Worm (Caenorhabditis elegans) whole organism, young adult: Measurements from ENCODE around the gene hpl-1.
A peak's percentile ranks its signal among the peaks of the same experiment; 100 is the strongest.

Experiments
- B0261.1 ChIP-seq: sonication (generic microtip); optimal IDR thresholded peaks from 2 replicates; lab custom pipeline; 2016; ENCODE audit warnings: mild to moderate bottlenecking, missing genetic modification characterization, moderate library complexity, missing compliant biosample characterization
- C17E4.6 ChIP-seq: fragments of 200-800 bp; sonication (Bioruptor generic); IDR thresholded peaks from 2 replicates; pipeline ENCODE4 v1.3.6; 2022; ENCODE audit warnings: missing genetic modification reagents, missing genetic modification characterization, missing compliant biosample characterization
- D2030.7 ChIP-seq: fragments of 200-800 bp; sonication (Bioruptor generic); IDR thresholded peaks from 2 replicates; pipeline ENCODE4 v1.3.6; 2022; ENCODE audit warnings: missing genetic modification reagents, missing genetic modification characterization, missing compliant biosample characterization
- F39B2.1 ChIP-seq: fragments of 200-800 bp; sonication (Bioruptor generic); IDR thresholded peaks from 2 replicates; pipeline ENCODE4 v1.3.6; 2022; ENCODE audit warnings: missing genetic modification reagents, missing genetic modification characterization, missing compliant biosample characterization
- F49E8.2 ChIP-seq: sonication (generic microtip); optimal IDR thresholded peaks from 3 replicates; lab custom pipeline; 2017; ENCODE audit warnings: missing genetic modification characterization, mild to moderate bottlenecking, missing compliant biosample characterization, antibody characterized with exemption, moderate library complexity; ENCODE audit not compliant: insufficient read depth
- F57A8.1 ChIP-seq: fragments of 200-800 bp; sonication (Bioruptor generic); optimal IDR thresholded peaks from 2 replicates; lab custom pipeline; 2018; ENCODE audit warnings: mild to moderate bottlenecking, missing genetic modification characterization, moderate library complexity, missing compliant biosample characterization
- F57C9.4 ChIP-seq: sonication (generic microtip); optimal IDR thresholded peaks from 2 replicates; lab custom pipeline; 2017; ENCODE audit warnings: mild to moderate bottlenecking, missing genetic modification characterization, missing compliant biosample characterization
- K12H6.12 ChIP-seq: fragments of 200-800 bp; sonication (Bioruptor generic); optimal IDR thresholded peaks from 2 replicates; lab custom pipeline; 2018; ENCODE audit warnings: mild to moderate bottlenecking, missing genetic modification characterization, missing compliant biosample characterization
- T07F8.4 ChIP-seq: sonication (generic microtip); optimal IDR thresholded peaks from 2 replicates; lab custom pipeline; 2016; ENCODE audit warnings: mild to moderate bottlenecking, missing genetic modification characterization, moderate library complexity, missing compliant biosample characterization
- Y53F4B.3 ChIP-seq: fragments of 200-800 bp; sonication (Bioruptor generic); IDR thresholded peaks from 2 replicates; pipeline ENCODE4 v1.3.6; 2022; ENCODE audit warnings: missing genetic modification reagents, missing genetic modification characterization, missing compliant biosample characterization
- Y67H2A.10 ChIP-seq: fragments of 200-800 bp; sonication (Bioruptor generic); conservative IDR thresholded peaks from 2 replicates; pipeline ENCODE4 v1.3.6; 2022; ENCODE audit warnings: missing genetic modification reagents, missing genetic modification characterization, missing compliant biosample characterization
- ZK185.1 ChIP-seq: sonication (generic microtip); optimal IDR thresholded peaks from 2 replicates; lab custom pipeline; 2016; ENCODE audit warnings: mild to moderate bottlenecking, missing genetic modification characterization, missing compliant biosample characterization; ENCODE audit not compliant: poor library complexity, severe bottlenecking
- atf-7 ChIP-seq: sonication (generic microtip); optimal IDR thresholded peaks from 2 replicates; lab custom pipeline; 2017; ENCODE audit warnings: mild to moderate bottlenecking, missing genetic modification characterization, missing compliant biosample characterization
- attf-5 ChIP-seq: fragments of 200-800 bp; sonication (Bioruptor generic); optimal IDR thresholded peaks from 2 replicates; lab custom pipeline; 2018; ENCODE audit warnings: mild to moderate bottlenecking, missing genetic modification characterization, missing compliant biosample characterization
- cebp-1 ChIP-seq, 2 experiments: fragments of 200-800 bp in 1 of 2; sonication (Bioruptor generic) in 1 of 2; sonication (generic microtip) in 1 of 2; IDR thresholded peaks in 1 of 2; optimal IDR thresholded peaks in 1 of 2; 2 replicates each; pipeline versions ENCODE4 v1.3.6 to Lab custom; 2017 to 2022; ENCODE audit warnings: missing compliant biosample characterization in 2 of 2, missing genetic modification characterization in 2 of 2, mild to moderate bottlenecking in 1 of 2, missing genetic modification reagents in 1 of 2, moderate library complexity in 1 of 2
- ceh-100 ChIP-seq: fragments of 200-800 bp; sonication (Bioruptor generic); IDR thresholded peaks from 2 replicates; pipeline ENCODE4 v1.3.6; 2022; ENCODE audit warnings: missing genetic modification reagents, missing genetic modification characterization, missing compliant biosample characterization
- ceh-79 ChIP-seq: sonication (generic microtip); optimal IDR thresholded peaks from 2 replicates; lab custom pipeline; 2017; ENCODE audit warnings: mild to moderate bottlenecking, missing genetic modification characterization, missing compliant biosample characterization
- ceh-91 ChIP-seq: fragments of 200-800 bp; sonication (Bioruptor generic); IDR thresholded peaks from 2 replicates; pipeline ENCODE4 v1.3.6; 2022; ENCODE audit warnings: missing genetic modification reagents, missing genetic modification characterization, missing compliant biosample characterization
- chd-7 ChIP-seq: sonication (generic microtip); optimal IDR thresholded peaks from 2 replicates; lab custom pipeline; 2016; ENCODE audit warnings: mild to moderate bottlenecking, missing genetic modification characterization, moderate library complexity, missing compliant biosample characterization
- die-1 ChIP-seq: sonication (generic microtip); optimal IDR thresholded peaks from 2 replicates; lab custom pipeline; 2016; ENCODE audit warnings: missing genotype, mild to moderate bottlenecking, missing genetic modification characterization, missing compliant biosample characterization
- efl-1 ChIP-seq: fragments of 150-350 bp; optimal IDR thresholded peaks from 2 replicates; lab custom pipeline; 2014; ENCODE audit warnings: missing biosample characterization, missing genetic modification reagents, missing genetic modification characterization
- egl-18 ChIP-seq: fragments of 200-800 bp; sonication (Bioruptor generic); IDR thresholded peaks from 2 replicates; pipeline ENCODE4 v1.3.6; 2022; ENCODE audit warnings: missing genetic modification reagents, missing genetic modification characterization, missing compliant biosample characterization
- fkh-3 ChIP-seq: sonication (generic microtip); optimal IDR thresholded peaks from 2 replicates; lab custom pipeline; 2016; ENCODE audit warnings: mild to moderate bottlenecking, missing genetic modification characterization, missing compliant biosample characterization
- him-1 ChIP-seq: sonication (generic microtip); optimal IDR thresholded peaks from 2 replicates; lab custom pipeline; 2016; ENCODE audit warnings: missing genotype, missing genetic modification reagents, missing genetic modification characterization, missing compliant biosample characterization
- hmg-1.2 ChIP-seq: fragments of 200-800 bp; sonication (Bioruptor generic); IDR thresholded peaks from 2 replicates; pipeline ENCODE4 v1.3.6; 2022; ENCODE audit warnings: missing genetic modification reagents, missing genetic modification characterization, missing compliant biosample characterization
- hsf-1 ChIP-seq: fragments of 200-800 bp; sonication (Bioruptor generic); IDR thresholded peaks from 2 replicates; pipeline ENCODE4 v1.3.6; 2022; ENCODE audit warnings: missing genetic modification reagents, missing genetic modification characterization, missing compliant biosample characterization
- let-526 ChIP-seq: fragments of 200-800 bp; sonication (Bioruptor generic); IDR thresholded peaks from 2 replicates; pipeline ENCODE4 v1.3.6; 2022; ENCODE audit warnings: missing genetic modification reagents, missing genetic modification characterization, missing compliant biosample characterization
- let-607 ChIP-seq, 2 experiments: fragments of 200-800 bp in 1 of 2; sonication (Bioruptor generic) in 1 of 2; sonication (generic microtip) in 1 of 2; optimal IDR thresholded peaks; 2 replicates each; lab custom pipeline; 2016 to 2018; ENCODE audit warnings: mild to moderate bottlenecking in 2 of 2, missing compliant biosample characterization in 2 of 2, missing genetic modification characterization in 2 of 2, moderate library complexity in 2 of 2, missing genotype in 1 of 2
- lin-26 ChIP-seq: fragments of 200-800 bp; sonication (Bioruptor generic); IDR thresholded peaks from 2 replicates; pipeline ENCODE4 v1.3.6; 2022; ENCODE audit warnings: missing genetic modification reagents, missing genetic modification characterization, missing compliant biosample characterization
- lin-35 ChIP-seq, 3 experiments: fragments of 150-350 bp in 2 of 3; sonication (generic microtip) in 1 of 3; optimal IDR thresholded peaks; 2 replicates each; lab custom pipeline; 2014 to 2018; ENCODE audit warnings: missing biosample characterization in 3 of 3, missing genetic modification characterization in 3 of 3, missing genetic modification reagents in 3 of 3
- lsy-27 ChIP-seq: sonication (generic microtip); optimal IDR thresholded peaks from 2 replicates; lab custom pipeline; 2017; ENCODE audit warnings: missing genetic modification characterization, mild to moderate bottlenecking, missing compliant biosample characterization, antibody characterized with exemption, missing genotype, borderline replicate concordance; ENCODE audit not compliant: insufficient read depth
- mes-4 ChIP-seq: sonication (generic microtip); optimal IDR thresholded peaks from 2 replicates; lab custom pipeline; 2016; ENCODE audit warnings: missing genotype, missing genetic modification characterization, missing compliant biosample characterization
- nhr-120 ChIP-seq: fragments of 200-800 bp; sonication (Bioruptor generic); IDR thresholded peaks from 2 replicates; pipeline ENCODE4 v1.3.6; 2022; ENCODE audit warnings: missing genetic modification characterization, missing compliant biosample characterization
- nhr-179 ChIP-seq: sonication (generic microtip); optimal IDR thresholded peaks from 2 replicates; lab custom pipeline; 2016; ENCODE audit warnings: mild to moderate bottlenecking, missing genetic modification characterization, missing compliant biosample characterization
- nhr-27 ChIP-seq: fragments of 200-800 bp; sonication (Bioruptor generic); optimal IDR thresholded peaks from 2 replicates; lab custom pipeline; 2018; ENCODE audit warnings: mild to moderate bottlenecking, missing genetic modification characterization, moderate library complexity, missing compliant biosample characterization
- nhr-90 ChIP-seq: sonication (generic microtip); optimal IDR thresholded peaks from 2 replicates; lab custom pipeline; 2016; ENCODE audit warnings: missing genotype, mild to moderate bottlenecking, missing genetic modification characterization, missing compliant biosample characterization
- rec-8 ChIP-seq, 2 experiments: sonication (generic microtip); optimal IDR thresholded peaks; 2 replicates each; lab custom pipeline; 2016; ENCODE audit warnings: mild to moderate bottlenecking in 2 of 2, missing genetic modification characterization in 2 of 2, missing genetic modification reagents in 2 of 2, missing genotype in 2 of 2, missing biosample characterization in 1 of 2, missing compliant biosample characterization in 1 of 2, moderate library complexity in 1 of 2
- rpc-1 ChIP-seq, 2 experiments: fragments of 150-350 bp in 1 of 2; sonication (generic microtip) in 1 of 2; optimal IDR thresholded peaks; 2 replicates each; lab custom pipeline; 2014 to 2018; ENCODE audit warnings: missing biosample characterization in 1 of 2, missing genetic modification characterization in 1 of 2, missing genetic modification reagents in 1 of 2, missing genotype in 1 of 2
- sdz-38 ChIP-seq: sonication (generic microtip); optimal IDR thresholded peaks from 2 replicates; lab custom pipeline; 2016; ENCODE audit warnings: missing genotype, missing genetic modification characterization, missing compliant biosample characterization
- snpc-3.4 ChIP-seq: sonication (generic microtip); optimal IDR thresholded peaks from 2 replicates; lab custom pipeline; 2017; ENCODE audit warnings: missing genetic modification characterization, mild to moderate bottlenecking, missing compliant biosample characterization, antibody characterized with exemption, moderate library complexity, missing genotype, missing genetic modification reagents
- tbp1 ChIP-seq: fragments of 200-800 bp; sonication (Bioruptor generic); optimal IDR thresholded peaks from 2 replicates; lab custom pipeline; 2018; ENCODE audit warnings: mild to moderate bottlenecking, missing genetic modification characterization, missing compliant biosample characterization
- tbx-9 ChIP-seq: sonication (generic microtip); optimal IDR thresholded peaks from 2 replicates; lab custom pipeline; 2016; ENCODE audit warnings: borderline replicate concordance, missing genetic modification characterization, inconsistent platforms, missing compliant biosample characterization
- ztf-26 ChIP-seq: sonication (generic microtip); optimal IDR thresholded peaks from 2 replicates; lab custom pipeline; 2017; ENCODE audit warnings: missing genetic modification characterization, missing compliant biosample characterization
- ztf-3 ChIP-seq: fragments of 200-800 bp; sonication (Bioruptor generic); optimal IDR thresholded peaks from 2 replicates; lab custom pipeline; 2018; ENCODE audit warnings: mild to moderate bottlenecking, missing genetic modification characterization, missing compliant biosample characterization

The hpl-1 gene

DNA sequence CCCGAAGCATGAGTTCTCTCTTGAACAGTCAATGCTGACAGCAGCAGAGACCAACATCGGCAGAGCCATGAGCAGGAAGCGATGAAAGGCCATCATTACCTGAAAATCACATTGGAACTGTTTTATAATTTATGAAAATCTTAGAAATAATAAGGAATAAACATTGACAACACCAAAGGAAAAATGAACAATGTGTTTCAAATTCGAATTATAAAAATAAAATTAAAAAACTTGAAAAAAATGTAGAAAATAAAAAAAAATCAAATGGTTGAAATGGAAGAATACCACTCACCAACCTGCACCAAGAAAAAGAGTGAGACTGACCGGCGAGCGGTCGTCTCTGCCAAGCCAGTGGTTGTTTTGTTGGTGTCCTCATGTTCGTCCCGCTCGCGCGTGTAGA lies 45.3 kb downstream of the hpl-1 start, which contains the start of gene R04D3.3:
TSS of gene R04D3.3 (minus strand) at position 101 of the 400 bp plus-strand sequence.
- peak; percentile 61 for TF ChIP-seq efl-1 (GFP tag; lab: Kevin White, UChicago)
- TF ChIP-seq hmg-1.2: no peak
- no peak for TF ChIP-seq nhr-27 (tag; lab: Kevin White, UChicago)
- no peak for TF ChIP-seq nhr-90 (tag; lab: Kevin White, UChicago)
- no peak for TF ChIP-seq ceh-91 (GFP tag; lab: Robert Waterston, UW)
- TF ChIP-seq mes-4 (tag; lab: Kevin White, UChicago): no peak
- no peak for TF ChIP-seq egl-18
- no peak for TF ChIP-seq tbx-9
- TF ChIP-seq C17E4.6 (GFP tag; lab: Robert Waterston, UW): no peak
- no peak for TF ChIP-seq K12H6.12 (tag; lab: Kevin White, UChicago)
- TF ChIP-seq hsf-1: no peak
- no peak for TF ChIP-seq F49E8.2 (tag; lab: Kevin White, UChicago)
- no peak for TF ChIP-seq ztf-3 (GFP tag; lab: Kevin White, UChicago)
- no peak for TF ChIP-seq let-526 (GFP tag; lab: Robert Waterston, UW)
- 0 out of 2 replicates have a peak, but pooled peaks have one; percentile 22 for TF ChIP-seq D2030.7 (GFP tag; lab: Robert Waterston, UW)

DNA sequence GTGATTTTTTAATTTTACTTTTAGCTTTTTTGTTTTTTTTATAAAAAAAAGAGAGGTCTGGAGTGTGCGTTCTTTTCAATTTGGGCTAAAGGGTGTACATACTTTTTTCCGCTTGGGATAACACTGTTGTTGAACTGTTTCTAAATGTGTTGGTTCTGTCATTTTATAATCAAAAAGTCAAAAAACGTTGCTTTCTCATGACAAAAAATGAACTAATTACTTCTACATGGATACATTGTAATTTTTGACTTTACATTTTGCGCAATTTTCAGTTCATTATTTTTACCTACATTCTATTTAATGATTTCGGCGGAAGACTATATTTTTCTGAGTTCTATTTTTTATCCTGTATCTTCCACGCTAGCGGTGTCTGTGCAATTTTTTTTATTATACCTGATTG lies 46.3 kb downstream of the hpl-1 start, which contains the start of gene srd-38:
TSS of gene srd-38 (plus strand) at position 301 of the 400 bp plus-strand sequence.
- TF ChIP-seq F39B2.1 (GFP tag; lab: Robert Waterston, UW): no peak
- no peak for TF ChIP-seq let-607 (tag; optimal IDR thresholded peaks at IDR 0.05; lab: Kevin White, UChicago)
- TF ChIP-seq Y67H2A.10 (GFP tag; lab: Robert Waterston, UW): no peak
- no peak for TF ChIP-seq egl-18
- no peak for TF ChIP-seq chd-7 (tag; lab: Kevin White, UChicago)
- no peak for TF ChIP-seq F57C9.4 (tag; lab: Kevin White, UChicago)
- no peak for TF ChIP-seq ZK185.1
- TF ChIP-seq ztf-26 (tag; lab: Kevin White, UChicago): no peak

DNA sequence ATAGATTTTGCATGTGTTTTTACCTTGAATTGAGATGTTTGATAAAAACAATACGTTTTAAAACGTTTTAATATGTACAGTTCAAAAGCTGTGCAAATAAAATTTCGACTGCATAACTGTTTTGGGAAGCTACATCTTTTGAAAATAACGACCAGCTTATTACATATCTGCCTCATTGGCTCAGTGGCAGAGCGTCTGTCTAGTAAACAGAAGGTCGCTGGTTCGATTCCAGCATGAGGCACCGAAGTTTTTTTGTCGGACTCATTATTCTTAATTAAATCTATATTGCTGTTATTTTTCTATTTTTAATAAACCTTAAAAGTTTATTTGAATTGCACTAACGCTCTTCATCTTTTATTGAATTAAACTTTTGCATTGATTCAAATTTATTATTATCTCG lies 47.8 kb downstream of the hpl-1 start:
- TF ChIP-seq rpc-1 (optimal IDR thresholded peaks at IDR 0.05; lab: Kevin White, UChicago) (peak; percentile 79), rpc-1 (tag; optimal IDR thresholded peaks at IDR 0.05; lab: Kevin White, UChicago) (peak; percentile 94), nhr-120 (GFP tag; lab: Robert Waterston, UW) (no peak), lsy-27 (tag; lab: Kevin White, UChicago) (no peak), atf-7 (tag; lab: Kevin White, UChicago) (no peak), B0261.1 (tag; lab: Kevin White, UChicago) (peak; percentile 68), ztf-3 (GFP tag; lab: Kevin White, UChicago) (no peak), Y53F4B.3 (GFP tag; lab: Robert Waterston, UW) (no peak), cebp-1 (GFP tag; IDR thresholded peaks at IDR 0.05; lab: Robert Waterston, UW) (no peak), cebp-1 (tag; optimal IDR thresholded peaks at IDR 0.05; lab: Kevin White, UChicago) (no peak), snpc-3.4 (tag; lab: Kevin White, UChicago) (peak; percentile 35), ztf-26 (tag; lab: Kevin White, UChicago) (no peak), nhr-179 (tag; lab: Kevin White, UChicago) (peak; percentile 8), tbp1 (peak; percentile 83), sdz-38 (tag; lab: Kevin White, UChicago) (no peak), ceh-100 (GFP tag; lab: Robert Waterston, UW) (no peak), fkh-3 (no peak), ceh-79 (no peak), hmg-1.2 (0 out of 2 replicates have a peak, but pooled peaks have one; percentile 7), die-1 (peak; percentile 75), lin-35 (GFP tag; optimal IDR thresholded peaks at IDR 0.05; lab: Kevin White, UChicago) (no peak), F57A8.1 (GFP tag; lab: Kevin White, UChicago) (no peak), him-1 (peak; percentile 40), lin-26 (peak; percentile 81), rec-8 (tag; optimal IDR thresholded peaks at IDR 0.05; lab: Kevin White, UChicago) (peak in 1 of 2 experiments; percentile 32), attf-5 (GFP tag; lab: Kevin White, UChicago) (no peak), D2030.7 (GFP tag; lab: Robert Waterston, UW) (peak; percentile 41; the same call in 1 of the 2 replicates), T07F8.4 (tag; lab: Kevin White, UChicago) (peak; percentile 4)
